Worm (Caenorhabditis elegans) whole organism, young adult: Measurements from ENCODE around the gene alfa-1.

ENCODE experiments used
- K12H6.12 ChIP-seq: fragments of 200-800 bp; sonication (Bioruptor generic); optimal IDR thresholded peaks from 2 replicates; lab custom pipeline; 2018; ENCODE audit warnings: mild to moderate bottlenecking, missing genetic modification characterization, missing compliant biosample characterization
- hlh-12 ChIP-seq: sonication (generic microtip); optimal IDR thresholded peaks from 2 replicates; lab custom pipeline; 2016; ENCODE audit warnings: missing genetic modification characterization, missing compliant biosample characterization
- snpc-4 ChIP-seq, 5 experiments: fragments of 150-350 bp in 1 of 5; sonication (generic microtip) in 4 of 5; optimal IDR thresholded peaks; 2 replicates each; lab custom pipeline; 2014 to 2018; ENCODE audit warnings: missing genetic modification characterization in 5 of 5, missing biosample characterization in 3 of 5, antibody characterized with exemption in 2 of 5, mild to moderate bottlenecking in 2 of 5, missing compliant biosample characterization in 2 of 5, missing genotype in 2 of 5, moderate library complexity in 2 of 5, missing genetic modification reagents in 1 of 5

ce11 chrII:7630052-7630451 lies 32.3 kb downstream of the alfa-1 start:
- TF ChIP-seq hlh-12 (no peak), K12H6.12 (tag; lab: Kevin White, UChicago) (no peak), snpc-4 (GFP tag; optimal IDR thresholded peaks at IDR 0.05; lab: Kevin White, UChicago) (no peak), snpc-4 (tag; optimal IDR thresholded peaks at IDR 0.05; lab: Kevin White, UChicago) (no peak)
